Worm (Caenorhabditis elegans) whole organism, late embryonic: ENCODE measurements around the gene C35A5.4.

ENCODE experiments used
- F13H6.1 ChIP-seq: sonication (generic microtip); optimal IDR thresholded peaks from 2 replicates; lab custom pipeline; 2016; ENCODE audit warnings: missing genetic modification characterization, missing compliant biosample characterization
- K02D7.2 ChIP-seq: sonication (generic microtip); optimal IDR thresholded peaks from 2 replicates; lab custom pipeline; 2017; ENCODE audit warnings: mild to moderate bottlenecking, missing genetic modification characterization, missing compliant biosample characterization
- T23F11.4 ChIP-seq: fragments of 200-800 bp; sonication (Bioruptor generic); optimal IDR thresholded peaks from 2 replicates; lab custom pipeline; 2018; ENCODE audit warnings: mild to moderate bottlenecking, missing genetic modification characterization, missing compliant biosample characterization
- ahr-1 ChIP-seq: sonication (generic microtip); optimal IDR thresholded peaks from 2 replicates; lab custom pipeline; 2016; ENCODE audit warnings: missing genetic modification characterization, missing compliant biosample characterization
- ceh-18 ChIP-seq: sonication (generic microtip); optimal IDR thresholded peaks from 2 replicates; lab custom pipeline; 2016; ENCODE audit warnings: missing genetic modification characterization, missing compliant biosample characterization
- ceh-22 ChIP-seq: sonication (generic microtip); optimal IDR thresholded peaks from 2 replicates; lab custom pipeline; 2017; ENCODE audit warnings: missing biosample characterization, missing genetic modification characterization
- ceh-31 ChIP-seq: sonication (generic microtip); optimal IDR thresholded peaks from 2 replicates; lab custom pipeline; 2016; ENCODE audit warnings: missing genetic modification characterization, missing compliant biosample characterization
- ceh-34 ChIP-seq: sonication (generic microtip); optimal IDR thresholded peaks from 2 replicates; lab custom pipeline; 2016; ENCODE audit warnings: mild to moderate bottlenecking, missing genetic modification characterization, missing compliant biosample characterization
- ceh-48 ChIP-seq: sonication (generic microtip); optimal IDR thresholded peaks from 2 replicates; lab custom pipeline; 2016; ENCODE audit warnings: missing genetic modification characterization, inconsistent platforms, missing compliant biosample characterization
- che-1 ChIP-seq: sonication (generic microtip); optimal IDR thresholded peaks from 2 replicates; lab custom pipeline; 2016; ENCODE audit warnings: mild to moderate bottlenecking, missing genetic modification characterization, missing compliant biosample characterization
- elt-2 ChIP-seq: sonication (generic microtip); optimal IDR thresholded peaks from 2 replicates; lab custom pipeline; 2016; ENCODE audit warnings: missing genetic modification reagents, missing genetic modification characterization, missing compliant biosample characterization
- elt-4 ChIP-seq: sonication (generic microtip); optimal IDR thresholded peaks from 2 replicates; lab custom pipeline; 2016; ENCODE audit warnings: missing genetic modification characterization, missing compliant biosample characterization
- ets-4 ChIP-seq: sonication (generic microtip); optimal IDR thresholded peaks from 2 replicates; lab custom pipeline; 2016; ENCODE audit warnings: missing genetic modification characterization, missing compliant biosample characterization
- fkh-10 ChIP-seq: fragments of 150-350 bp; optimal IDR thresholded peaks from 2 replicates; lab custom pipeline; 2014; ENCODE audit warnings: missing biosample characterization, missing genetic modification reagents, missing genetic modification characterization
- hlh-15 ChIP-seq: sonication (generic microtip); optimal IDR thresholded peaks from 2 replicates; lab custom pipeline; 2016; ENCODE audit warnings: missing genetic modification characterization, missing compliant biosample characterization
- hlh-30 ChIP-seq: sonication (generic microtip); optimal IDR thresholded peaks from 2 replicates; lab custom pipeline; 2017; ENCODE audit warnings: antibody characterized with exemption, missing genetic modification characterization, missing compliant biosample characterization; ENCODE audit not compliant: insufficient read depth
- hlh-6 ChIP-seq: sonication (generic microtip); optimal IDR thresholded peaks from 2 replicates; lab custom pipeline; 2016; ENCODE audit warnings: missing genotype, missing genetic modification characterization, missing compliant biosample characterization
- lim-6 ChIP-seq: sonication (generic microtip); optimal IDR thresholded peaks from 2 replicates; lab custom pipeline; 2016; ENCODE audit warnings: missing genetic modification characterization, missing compliant biosample characterization
- mec-3 ChIP-seq: sonication (generic microtip); optimal IDR thresholded peaks from 2 replicates; lab custom pipeline; 2016; ENCODE audit warnings: borderline replicate concordance, missing genetic modification characterization, missing compliant biosample characterization
- nfya-1 ChIP-seq: sonication (generic microtip); optimal IDR thresholded peaks from 2 replicates; lab custom pipeline; 2017; ENCODE audit warnings: missing genetic modification characterization, mild to moderate bottlenecking, missing compliant biosample characterization, antibody characterized with exemption, moderate library complexity
- nhr-232 ChIP-seq: sonication (generic microtip); optimal IDR thresholded peaks from 2 replicates; lab custom pipeline; 2016; ENCODE audit warnings: missing genetic modification characterization, missing compliant biosample characterization
- odd-2 ChIP-seq: sonication (generic microtip); optimal IDR thresholded peaks from 2 replicates; lab custom pipeline; 2017; ENCODE audit warnings: antibody characterized with exemption, mild to moderate bottlenecking, missing genetic modification characterization, missing compliant biosample characterization
- pqm-1 ChIP-seq: sonication (generic microtip); optimal IDR thresholded peaks from 2 replicates; lab custom pipeline; 2016; ENCODE audit warnings: missing genetic modification characterization, missing compliant biosample characterization
- ref-2 ChIP-seq: sonication (generic microtip); optimal IDR thresholded peaks from 2 replicates; lab custom pipeline; 2016; ENCODE audit warnings: missing genetic modification characterization, missing compliant biosample characterization
- rnt-1 ChIP-seq: sonication (generic microtip); optimal IDR thresholded peaks from 2 replicates; lab custom pipeline; 2016; ENCODE audit warnings: missing genetic modification characterization, missing compliant biosample characterization
- sox-4 ChIP-seq: sonication (generic microtip); optimal IDR thresholded peaks from 2 replicates; lab custom pipeline; 2017; ENCODE audit warnings: mild to moderate bottlenecking, missing genetic modification characterization, inconsistent platforms, missing compliant biosample characterization
- syd-9 ChIP-seq: sonication (generic microtip); optimal IDR thresholded peaks from 2 replicates; lab custom pipeline; 2016; ENCODE audit warnings: mild to moderate bottlenecking, missing genetic modification characterization, moderate library complexity, missing compliant biosample characterization
- tbx-2 ChIP-seq: sonication (generic microtip); optimal IDR thresholded peaks from 2 replicates; lab custom pipeline; 2016; ENCODE audit warnings: missing genetic modification characterization, missing compliant biosample characterization
- tbx-7 ChIP-seq: sonication (generic microtip); optimal IDR thresholded peaks from 2 replicates; lab custom pipeline; 2016; ENCODE audit warnings: missing genotype, missing genetic modification characterization, missing compliant biosample characterization
- ttx-3 ChIP-seq: sonication (generic microtip); optimal IDR thresholded peaks from 2 replicates; lab custom pipeline; 2016; ENCODE audit warnings: missing genetic modification reagents, missing genetic modification characterization, missing compliant biosample characterization
- unc-3 ChIP-seq, 2 experiments: fragments of 200-800 bp in 1 of 2; sonication (Bioruptor generic) in 1 of 2; sonication (generic microtip) in 1 of 2; conservative IDR thresholded peaks in 1 of 2; optimal IDR thresholded peaks in 1 of 2; 2 replicates each; pipeline versions ENCODE4 v1.3.6 to Lab custom; 2016 to 2022; ENCODE audit warnings: missing compliant biosample characterization in 2 of 2, missing genetic modification characterization in 2 of 2, missing genetic modification reagents in 1 of 2
- unc-86 ChIP-seq: sonication (generic microtip); optimal IDR thresholded peaks from 2 replicates; lab custom pipeline; 2016; ENCODE audit warnings: missing genetic modification characterization, missing compliant biosample characterization
- zip-5 ChIP-seq: sonication (generic microtip); optimal IDR thresholded peaks from 2 replicates; lab custom pipeline; 2016; ENCODE audit warnings: missing genetic modification characterization, missing compliant biosample characterization
- ztf-16 ChIP-seq: sonication (generic microtip); optimal IDR thresholded peaks from 2 replicates; lab custom pipeline; 2017; ENCODE audit warnings: missing genetic modification characterization, missing compliant biosample characterization

Gene C35A5.4

ce11 chrV:10467104-10467503 lies 29.7 kb upstream of the C35A5.4 start:
- TF ChIP-seq ets-4 (no peak), syd-9 (tag; lab: Kevin White, UChicago) (no peak), unc-86 (tag; lab: Kevin White, UChicago) (no peak), hlh-30 (tag; lab: Kevin White, UChicago) (no peak), odd-2 (tag; lab: Kevin White, UChicago) (no peak), unc-3 (GFP tag; conservative IDR thresholded peaks at IDR 0.05; lab: Robert Waterston, UW) (no peak), unc-3 (tag; optimal IDR thresholded peaks at IDR 0.05; lab: Kevin White, UChicago) (no peak), ceh-31 (tag; lab: Kevin White, UChicago) (no peak), ceh-48 (tag; lab: Kevin White, UChicago) (no peak)

- TF ChIP-seq K02D7.2 (tag; lab: Kevin White, UChicago) (no peak), rnt-1 (tag; lab: Kevin White, UChicago) (no peak), ahr-1 (tag; lab: Kevin White, UChicago) (no peak), tbx-7 (tag; lab: Kevin White, UChicago) (no peak), ztf-16 (tag; lab: Kevin White, UChicago) (no peak), zip-5 (tag; lab: Kevin White, UChicago) (no peak), che-1 (tag; lab: Kevin White, UChicago) (no peak), nfya-1 (tag; lab: Kevin White, UChicago) (no peak), F13H6.1 (tag; lab: Kevin White, UChicago) (no peak)
Measured at ce11 chrV:10467659-10468058, 29.2 kb upstream of the C35A5.4 start.

DNA sequence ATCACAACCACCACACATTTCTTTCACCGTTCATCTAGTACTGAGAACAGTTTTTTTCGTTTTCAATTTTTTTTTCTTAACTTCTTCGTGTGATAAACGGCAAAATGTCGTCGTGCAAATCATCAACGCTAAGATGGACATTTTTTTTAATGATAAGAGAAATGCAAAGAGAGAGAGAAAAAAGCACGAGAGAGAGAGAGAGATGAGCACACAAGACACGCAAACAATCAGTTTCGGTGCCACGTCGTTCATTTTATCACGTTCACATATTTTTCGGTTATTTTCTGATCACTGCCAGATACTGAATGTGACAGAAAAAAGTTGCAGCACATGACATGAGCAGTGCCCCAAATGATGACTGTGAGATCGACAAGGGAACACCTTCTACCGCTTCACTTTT lies 28.6 kb upstream of the C35A5.4 start, which contains the start of gene egl-9:
TSS of gene egl-9 (plus strand) at position 328 of the 400 bp plus-strand sequence.
- no peak for TF ChIP-seq mec-3 (tag; lab: Kevin White, UChicago)
- no peak for TF ChIP-seq tbx-2 (tag; lab: Kevin White, UChicago)
- TF ChIP-seq fkh-10: no peak
- no peak for TF ChIP-seq odd-2 (tag; lab: Kevin White, UChicago)
- no peak for TF ChIP-seq hlh-15 (tag; lab: Kevin White, UChicago)
- TF ChIP-seq elt-4 (tag; lab: Kevin White, UChicago): no peak
- TF ChIP-seq ref-2: no peak
- TF ChIP-seq syd-9 (tag; lab: Kevin White, UChicago): no peak
- no peak for TF ChIP-seq unc-86 (tag; lab: Kevin White, UChicago)
- no peak for TF ChIP-seq T23F11.4
- TF ChIP-seq nfya-1 (tag; lab: Kevin White, UChicago): no peak
- TF ChIP-seq, all 69 proteins: peak for 0

- TF ChIP-seq ceh-31 (tag; lab: Kevin White, UChicago) (no peak), ets-4 (no peak), ceh-34 (tag; lab: Kevin White, UChicago) (no peak), mec-3 (tag; lab: Kevin White, UChicago) (no peak), ceh-18 (tag; lab: Kevin White, UChicago) (no peak), lim-6 (tag; lab: Kevin White, UChicago) (no peak), hlh-6 (tag; lab: Kevin White, UChicago) (no peak), sox-4 (tag; lab: Kevin White, UChicago) (no peak), pqm-1 (tag; lab: Kevin White, UChicago) (no peak), nhr-232 (tag; lab: Kevin White, UChicago) (no peak), ceh-22 (no peak)
Measured at ce11 chrV:10468709-10469108, 28.1 kb upstream of the C35A5.4 start.

DNA sequence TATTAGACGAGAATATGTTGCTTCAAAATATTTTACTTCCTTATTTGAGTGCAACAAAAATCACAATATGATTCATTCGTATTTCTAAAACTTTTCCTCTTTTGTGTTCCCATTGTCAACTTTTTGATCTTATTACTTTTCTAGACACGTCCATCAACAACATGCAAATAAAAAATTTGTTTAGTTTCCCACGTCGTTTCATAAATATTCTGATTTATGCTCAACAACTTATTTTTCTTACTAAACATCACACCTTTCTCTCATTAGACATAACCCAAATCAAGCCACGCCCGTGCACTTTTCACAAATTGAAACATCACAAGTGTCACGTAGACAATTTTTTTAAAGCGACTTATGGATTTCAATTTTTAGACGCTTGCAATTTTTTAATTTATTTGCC lies 27.0 kb upstream of the C35A5.4 start:
- TF ChIP-seq zip-5 (tag; lab: Kevin White, UChicago) (no peak), elt-2 (tag; lab: Kevin White, UChicago) (no peak), ttx-3 (tag; lab: Kevin White, UChicago) (no peak)
